Fruit fly (Drosophila melanogaster): ENCODE results near the gene CG7460.

- no peak for TF ChIP-seq dimm (GFP tag; IDR thresholded peaks at IDR 0.05)
- no peak for TF ChIP-seq CG10654 (GFP tag; optimal IDR thresholded peaks at IDR 0.05)
- TF ChIP-seq al (GFP tag; IDR thresholded peaks at IDR 0.05) = no peak
- TF ChIP-seq gce (GFP tag; IDR thresholded peaks at IDR 0.05) = no peak
- no peak for TF ChIP-seq Doc2 (GFP tag; IDR thresholded peaks at IDR 0.05)
- no peak for TF ChIP-seq CG4707 (GFP tag; optimal IDR thresholded peaks at IDR 0.05)
- TF ChIP-seq CG8944 (GFP tag; optimal IDR thresholded peaks at IDR 0.05) = no peak
- no peak for TF ChIP-seq CG8290 (GFP tag; optimal IDR thresholded peaks at IDR 0.05)
- TF ChIP-seq CG8290 (tag; optimal IDR thresholded peaks at IDR 0.05) = no peak
- TF ChIP-seq CG34376 (GFP tag; optimal IDR thresholded peaks at IDR 0.05) = no peak
Observed at dm6 chr3L:17750488-17750887, 10.1 kb downstream of the CG7460 start, which contains the start of gene Adgf-B.

Measured in whole organism, embryonic.